Worm (Caenorhabditis elegans): ENCODE results near the gene F35C5.3.

- TF ChIP-seq zag-1 (tag; optimal IDR thresholded peaks at IDR 0.05) (no peak), ceh-16 (tag; optimal IDR thresholded peaks at IDR 0.05) (no peak), ama-1 (optimal IDR thresholded peaks at IDR 0.05) (no peak), egl-27 (tag; optimal IDR thresholded peaks at IDR 0.05) (no peak), ceh-82 (tag; optimal IDR thresholded peaks at IDR 0.05) (no peak), ztf-4 (tag; optimal IDR thresholded peaks at IDR 0.05) (no peak), ztf-11 (tag; optimal IDR thresholded peaks at IDR 0.05) (no peak), unc-62 (GFP tag; optimal IDR thresholded peaks at IDR 0.05) (no peak), alr-1 (tag; optimal IDR thresholded peaks at IDR 0.05) (no peak), R02D3.7 (tag; optimal IDR thresholded peaks at IDR 0.05) (no peak), sma-3 (GFP tag; optimal IDR thresholded peaks at IDR 0.05) (no peak), nhr-77 (tag; optimal IDR thresholded peaks at IDR 0.05) (no peak), dmd-4 (tag; optimal IDR thresholded peaks at IDR 0.05) (no peak), skn-1 (tag; optimal IDR thresholded peaks at IDR 0.05) (peak; percentile 29)
These were observed 6.6 kb downstream of the F35C5.3 start, which contains the start of the genes clec-62 and clec-63 for ce11 chrII:12895078-12895670.

Measured in whole organism, L2 larva.